Worm (Caenorhabditis elegans) whole organism, L2 larva: ENCODE measurements around the gene cyn-10.
"Not testable (repeated sequence)": the region's sequence is repeated elsewhere in the genome, so short reads cannot be mapped to it uniquely, and the experiment has no call there.

Source experiments
- R02D3.7 ChIP-seq: fragments of 150-350 bp; optimal IDR thresholded peaks from 2 replicates; lab custom pipeline; 2014; ENCODE audit warnings: missing biosample characterization, missing genetic modification characterization
- blmp-1 ChIP-seq: sonication (generic microtip); optimal IDR thresholded peaks from 2 replicates; lab custom pipeline; 2017; ENCODE audit warnings: missing genetic modification characterization, mild to moderate bottlenecking, missing compliant biosample characterization, antibody characterized with exemption, moderate library complexity; ENCODE audit not compliant: insufficient read depth
- ceh-82 ChIP-seq: fragments of 150-350 bp; optimal IDR thresholded peaks from 2 replicates; lab custom pipeline; 2014; ENCODE audit warnings: missing biosample characterization, missing genetic modification characterization
- egl-27 ChIP-seq: sonication (generic microtip); optimal IDR thresholded peaks from 3 replicates; lab custom pipeline; 2017; ENCODE audit warnings: missing biosample characterization, missing genetic modification reagents, missing genetic modification characterization
- mdl-1 ChIP-seq, 2 experiments: fragments of 150-350 bp in 1 of 2; sonication (generic microtip) in 1 of 2; optimal IDR thresholded peaks; 2 replicates each; lab custom pipeline; 2017; ENCODE audit warnings: missing biosample characterization in 2 of 2, missing genetic modification characterization in 2 of 2
- nhr-237 ChIP-seq: fragments of 150-350 bp; optimal IDR thresholded peaks from 2 replicates; lab custom pipeline; 2014; ENCODE audit warnings: missing biosample characterization, missing genetic modification characterization
- sma-9 ChIP-seq, 2 experiments: fragments of 150-350 bp in 1 of 2; sonication (generic microtip) in 1 of 2; optimal IDR thresholded peaks; 2 replicates each; lab custom pipeline; 2014 to 2016; ENCODE audit warnings: missing genetic modification characterization in 2 of 2, mild to moderate bottlenecking in 1 of 2, missing biosample characterization in 1 of 2, missing compliant biosample characterization in 1 of 2, missing genetic modification reagents in 1 of 2, moderate library complexity in 1 of 2
- unc-62 ChIP-seq: fragments of 150-350 bp; optimal IDR thresholded peaks from 2 replicates; lab custom pipeline; 2014; ENCODE audit warnings: missing biosample characterization, missing genetic modification reagents, missing genetic modification characterization

DNA sequence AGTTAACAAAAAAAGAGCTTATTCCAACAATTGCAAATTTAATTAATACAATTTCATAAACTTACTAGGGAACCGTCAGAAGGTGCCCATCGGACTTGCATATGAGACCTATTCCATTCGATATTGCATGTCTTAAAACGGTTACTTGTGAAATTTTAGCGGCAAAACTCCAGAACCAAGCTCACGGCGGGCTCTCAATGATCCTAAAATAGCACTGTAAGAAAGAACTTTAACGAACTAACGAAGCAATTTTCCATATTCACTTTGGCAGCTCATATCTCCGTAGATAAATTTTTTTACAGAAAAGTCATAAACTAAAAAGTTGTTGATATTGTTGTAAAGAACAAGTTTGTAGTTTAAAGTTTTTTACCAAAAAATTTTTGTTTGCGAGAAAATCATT, 5.5 kb downstream of the cyn-10 start, which contains the start of gene B0252.3:
- not testable (repeated sequence) for TF ChIP-seq sma-9 (GFP tag; optimal IDR thresholded peaks at IDR 0.05; lab: Kevin White, UChicago); sma-9 (tag; optimal IDR thresholded peaks at IDR 0.05; lab: Kevin White, UChicago); unc-62 (GFP tag; lab: Kevin White, UChicago); ceh-82 (tag; lab: Kevin White, UChicago); egl-27 (tag; lab: Kevin White, UChicago); blmp-1 (tag; lab: Kevin White, UChicago); nhr-237 (tag; lab: Kevin White, UChicago); R02D3.7 (tag; lab: Kevin White, UChicago); mdl-1 (tag; optimal IDR thresholded peaks at IDR 0.05; lab: Kevin White, UChicago)
